Worm (Caenorhabditis elegans): ENCODE results near the gene H10E21.5.
A peak's percentile ranks its signal among the peaks of the same experiment; 100 is the strongest.

The H10E21.5 gene

ce11 chrIII:63584-64316 lies 40.0 kb upstream of the H10E21.5 start:
- TF ChIP-seq hmg-4 (GFP tag; optimal IDR thresholded peaks at IDR 0.05) (no peak), scrt-1 (GFP tag; IDR thresholded peaks at IDR 0.05) (no peak), sea-1 (GFP tag; conservative IDR thresholded peaks at IDR 0.05) (no peak), F13C5.2 (tag; optimal IDR thresholded peaks at IDR 0.05) (no peak), hmbx-1 (tag; optimal IDR thresholded peaks at IDR 0.05) (no peak), tbx-11 (GFP tag; IDR thresholded peaks at IDR 0.05) (no peak), tbx-37 (GFP tag; conservative IDR thresholded peaks at IDR 0.05) (no peak), ets-7 (tag; optimal IDR thresholded peaks at IDR 0.05) (no peak), aly-1 (tag; optimal IDR thresholded peaks at IDR 0.05) (no peak), flt-1 (GFP tag; IDR thresholded peaks at IDR 0.05) (no peak), hnd-1 (tag; optimal IDR thresholded peaks at IDR 0.05) (no peak), tra-4 (tag; optimal IDR thresholded peaks at IDR 0.05) (no peak), B0310.2 (tag; optimal IDR thresholded peaks at IDR 0.05) (no peak), ceh-36 (tag; optimal IDR thresholded peaks at IDR 0.05) (no peak), ama-1 (optimal IDR thresholded peaks at IDR 0.05) (no peak), ceh-13 (GFP tag; optimal IDR thresholded peaks at IDR 0.05) (no peak), pes-1 (GFP tag; IDR thresholded peaks at IDR 0.05) (no peak)

DNA sequence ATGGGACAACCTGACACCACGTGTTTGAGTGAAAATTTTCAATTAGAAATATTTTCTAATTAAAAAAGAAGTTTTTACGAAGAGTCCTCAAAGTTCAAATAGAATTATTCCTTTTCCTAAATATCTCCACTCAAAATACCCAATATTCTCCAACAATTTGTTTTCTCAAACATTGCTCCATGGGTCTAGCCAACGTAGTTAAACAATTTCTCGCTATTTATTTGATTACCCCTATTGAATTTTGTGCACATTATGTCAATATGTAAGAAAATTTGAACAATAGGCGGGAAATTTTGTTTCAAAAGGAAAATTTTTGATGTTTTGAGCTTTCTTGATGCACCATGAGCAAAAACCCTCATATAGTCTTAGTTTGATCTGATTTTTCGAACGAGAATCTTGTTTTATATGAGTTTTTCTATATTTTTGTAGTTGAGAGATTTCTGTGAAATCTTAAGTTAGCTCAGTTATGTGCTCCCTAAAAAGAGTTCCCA lies 38.7 kb upstream of the H10E21.5 start:
- TF ChIP-seq ets-7 (tag; optimal IDR thresholded peaks at IDR 0.05) (no peak), ceh-13 (GFP tag; optimal IDR thresholded peaks at IDR 0.05) (no peak), B0310.2 (tag; optimal IDR thresholded peaks at IDR 0.05) (no peak)

- TF ChIP-seq flt-1 (GFP tag; IDR thresholded peaks at IDR 0.05) (no peak), F13C5.2 (tag; optimal IDR thresholded peaks at IDR 0.05) (no peak), tbx-11 (GFP tag; IDR thresholded peaks at IDR 0.05) (no peak), aly-1 (tag; optimal IDR thresholded peaks at IDR 0.05) (no peak), tbx-37 (GFP tag; conservative IDR thresholded peaks at IDR 0.05) (no peak), ceh-13 (GFP tag; optimal IDR thresholded peaks at IDR 0.05) (no peak), ets-7 (tag; optimal IDR thresholded peaks at IDR 0.05) (no peak), sea-1 (GFP tag; conservative IDR thresholded peaks at IDR 0.05) (no peak), tra-4 (tag; optimal IDR thresholded peaks at IDR 0.05) (no peak), ama-1 (optimal IDR thresholded peaks at IDR 0.05) (no peak), hmbx-1 (tag; optimal IDR thresholded peaks at IDR 0.05) (no peak), B0310.2 (tag; optimal IDR thresholded peaks at IDR 0.05) (no peak), ceh-36 (tag; optimal IDR thresholded peaks at IDR 0.05) (no peak), hnd-1 (tag; optimal IDR thresholded peaks at IDR 0.05) (no peak), scrt-1 (GFP tag; IDR thresholded peaks at IDR 0.05) (no peak), pes-1 (GFP tag; IDR thresholded peaks at IDR 0.05) (no peak), hmg-4 (GFP tag; optimal IDR thresholded peaks at IDR 0.05) (no peak)
Measured at ce11 chrIII:61045-61444, 37.3 kb upstream of the H10E21.5 start, which contains the start of gene btb-5. Gene btb-5 (minus strand): TSS chrIII:61145.

DNA sequence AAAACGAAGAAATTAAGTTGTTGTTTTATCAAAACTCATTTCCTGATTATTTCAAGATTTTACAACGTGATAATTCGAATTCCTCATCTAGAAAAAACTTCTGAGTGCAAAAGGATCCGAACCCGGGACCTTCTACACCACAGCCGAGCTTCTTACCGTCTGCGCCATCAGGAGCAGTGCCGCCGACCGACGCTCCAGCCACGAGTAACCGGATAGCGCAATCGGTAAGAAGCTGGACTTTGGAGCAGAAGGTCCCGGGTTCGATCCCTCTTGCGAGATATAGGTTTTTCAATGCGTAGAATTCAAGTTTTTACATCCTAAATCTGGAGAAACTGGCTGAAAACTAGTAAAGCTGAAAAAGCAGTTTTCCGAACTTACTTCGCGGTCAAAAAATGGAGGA lies 29.9 kb upstream of the H10E21.5 start:
- no peak for TF ChIP-seq tbx-11 (GFP tag; IDR thresholded peaks at IDR 0.05)
- no peak for TF ChIP-seq hmbx-1 (tag; optimal IDR thresholded peaks at IDR 0.05)
- TF ChIP-seq B0310.2 (tag; optimal IDR thresholded peaks at IDR 0.05) = no peak
- 0 out of 2 replicates have a peak, but pooled peaks have one; percentile 5 for TF ChIP-seq sea-1 (GFP tag; conservative IDR thresholded peaks at IDR 0.05)
- no peak for TF ChIP-seq ets-7 (tag; optimal IDR thresholded peaks at IDR 0.05)
- no peak for TF ChIP-seq aly-1 (tag; optimal IDR thresholded peaks at IDR 0.05)
- TF ChIP-seq flt-1 (GFP tag; IDR thresholded peaks at IDR 0.05) = no peak
- TF ChIP-seq hnd-1 (tag; optimal IDR thresholded peaks at IDR 0.05) = no peak
- no peak for TF ChIP-seq tbx-37 (GFP tag; conservative IDR thresholded peaks at IDR 0.05)

ce11 chrIII:51622-52021 lies 27.9 kb upstream of the H10E21.5 start:
- TF ChIP-seq B0310.2 (tag; optimal IDR thresholded peaks at IDR 0.05) (no peak), hmbx-1 (tag; optimal IDR thresholded peaks at IDR 0.05) (no peak), tbx-37 (GFP tag; conservative IDR thresholded peaks at IDR 0.05) (no peak), pes-1 (GFP tag; IDR thresholded peaks at IDR 0.05) (peak; percentile 26; the same call in 1 of the 2 replicates)

DNA sequence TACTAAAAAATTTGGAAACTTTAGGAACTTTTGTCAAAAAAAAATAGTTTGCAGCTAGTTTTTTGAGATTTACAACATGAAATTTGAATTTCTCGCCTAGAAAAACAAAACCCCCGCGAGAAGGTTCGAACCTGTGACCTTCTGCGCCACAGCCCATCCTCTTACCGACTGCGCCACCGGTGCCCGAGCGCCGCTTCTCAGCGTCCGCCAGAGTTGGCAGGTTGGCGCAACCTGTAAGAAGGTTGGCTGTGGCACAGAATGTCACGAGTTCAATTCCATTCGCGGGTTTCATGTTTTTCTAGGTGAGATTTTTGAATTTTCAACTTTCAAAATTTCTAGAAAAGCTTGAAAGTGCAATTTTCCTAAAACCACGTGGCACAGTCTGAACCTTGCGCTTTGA lies 26.7 kb upstream of the H10E21.5 start:
- no peak for TF ChIP-seq B0310.2 (tag; optimal IDR thresholded peaks at IDR 0.05)
- no peak for TF ChIP-seq hnd-1 (tag; optimal IDR thresholded peaks at IDR 0.05)

DNA sequence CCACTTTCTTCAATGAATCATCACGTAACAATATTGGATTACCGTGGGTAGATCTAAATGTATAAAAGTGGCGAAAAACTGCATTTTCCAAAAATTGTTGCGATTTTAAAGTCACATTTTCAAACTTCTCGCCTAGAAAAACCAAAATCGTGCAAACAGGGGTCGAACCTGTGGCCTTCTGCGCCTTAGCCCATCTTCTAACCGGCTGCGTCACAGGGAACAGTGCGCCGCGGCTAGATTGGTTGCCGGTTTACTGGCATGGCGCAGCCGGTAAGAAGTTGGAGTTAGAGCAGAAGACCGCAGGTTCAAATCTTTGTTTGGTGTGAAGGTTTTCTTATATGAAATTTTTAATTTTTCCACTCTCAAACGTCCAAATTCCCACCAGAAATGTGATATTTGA lies 25.3 kb upstream of the H10E21.5 start:
- TF ChIP-seq ceh-13 (GFP tag; optimal IDR thresholded peaks at IDR 0.05) (no peak), tra-4 (tag; optimal IDR thresholded peaks at IDR 0.05) (no peak), hmbx-1 (tag; optimal IDR thresholded peaks at IDR 0.05) (no peak), tbx-11 (GFP tag; IDR thresholded peaks at IDR 0.05) (no peak), aly-1 (tag; optimal IDR thresholded peaks at IDR 0.05) (no peak), F13C5.2 (tag; optimal IDR thresholded peaks at IDR 0.05) (no peak), hnd-1 (tag; optimal IDR thresholded peaks at IDR 0.05) (no peak), ama-1 (optimal IDR thresholded peaks at IDR 0.05) (no peak), pes-1 (GFP tag; IDR thresholded peaks at IDR 0.05) (no peak), ceh-36 (tag; optimal IDR thresholded peaks at IDR 0.05) (no peak), flt-1 (GFP tag; IDR thresholded peaks at IDR 0.05) (no peak), B0310.2 (tag; optimal IDR thresholded peaks at IDR 0.05) (no peak), tbx-37 (GFP tag; conservative IDR thresholded peaks at IDR 0.05) (no peak), ets-7 (tag; optimal IDR thresholded peaks at IDR 0.05) (no peak), scrt-1 (GFP tag; IDR thresholded peaks at IDR 0.05) (no peak), sea-1 (GFP tag; conservative IDR thresholded peaks at IDR 0.05) (no peak)

ce11 chrIII:48329-48728 lies 24.6 kb upstream of the H10E21.5 start:
- no peak for TF ChIP-seq scrt-1 (GFP tag; IDR thresholded peaks at IDR 0.05)

All from whole organism, early embryonic.